Worm (Caenorhabditis elegans) whole organism, young adult: ENCODE data around the gene C34C12.9.

Experiments
- F23B12.7 ChIP-seq: sonication (generic microtip); optimal IDR thresholded peaks from 2 replicates; lab custom pipeline; 2017; ENCODE audit warnings: missing genetic modification characterization, mild to moderate bottlenecking, missing compliant biosample characterization, antibody characterized with exemption, moderate library complexity; ENCODE audit not compliant: insufficient read depth
- K11D2.4 ChIP-seq: fragments of 200-800 bp; sonication (Bioruptor generic); IDR thresholded peaks from 2 replicates; pipeline ENCODE4 v1.3.6; 2022; ENCODE audit warnings: missing genetic modification reagents, missing genetic modification characterization, missing compliant biosample characterization
- ama-1 ChIP-seq, 3 experiments: fragments of 150-350 bp in 1 of 3; sonication (generic microtip) in 2 of 3; optimal IDR thresholded peaks; 2 replicates each; lab custom pipeline; 2014 to 2018; ENCODE audit warnings: missing biosample characterization in 2 of 3, missing genetic modification characterization in 2 of 3, missing genetic modification reagents in 2 of 3
- aptf-2 ChIP-seq: fragments of 200-800 bp; sonication (Bioruptor generic); conservative IDR thresholded peaks from 2 replicates; pipeline ENCODE4 v1.3.6; 2022; ENCODE audit warnings: missing genetic modification reagents, missing genetic modification characterization, missing compliant biosample characterization
- ceh-40 ChIP-seq: fragments of 200-800 bp; sonication (Bioruptor generic); IDR thresholded peaks from 2 replicates; pipeline ENCODE4 v1.3.6; 2022; ENCODE audit warnings: missing genetic modification characterization, missing compliant biosample characterization
- nfya-1 ChIP-seq: sonication (generic microtip); optimal IDR thresholded peaks from 2 replicates; lab custom pipeline; 2017; ENCODE audit warnings: antibody characterized with exemption, missing compliant biosample characterization, missing genetic modification characterization, borderline replicate concordance; ENCODE audit not compliant: insufficient read depth
- pha-4 ChIP-seq: fragments of 150-350 bp; sonication (generic microtip); optimal IDR thresholded peaks from 2 replicates; lab custom pipeline; 2014; ENCODE audit warnings: missing biosample characterization, missing genetic modification reagents, missing genetic modification characterization
- snpc-4 ChIP-seq, 5 experiments: fragments of 150-350 bp in 1 of 5; sonication (generic microtip) in 4 of 5; optimal IDR thresholded peaks; 2 replicates each; lab custom pipeline; 2014 to 2018; ENCODE audit warnings: missing genetic modification characterization in 5 of 5, missing biosample characterization in 3 of 5, antibody characterized with exemption in 2 of 5, mild to moderate bottlenecking in 2 of 5, missing compliant biosample characterization in 2 of 5, missing genotype in 2 of 5, moderate library complexity in 2 of 5, missing genetic modification reagents in 1 of 5
- tlf-1 ChIP-seq: fragments of 200-800 bp; sonication (Bioruptor generic); optimal IDR thresholded peaks from 2 replicates; lab custom pipeline; 2018; ENCODE audit warnings: mild to moderate bottlenecking, missing genetic modification characterization, missing compliant biosample characterization
- unc-130 ChIP-seq: sonication (generic microtip); optimal IDR thresholded peaks from 2 replicates; lab custom pipeline; 2016; ENCODE audit warnings: missing genetic modification reagents, missing genetic modification characterization, missing compliant biosample characterization
- unc-62 ChIP-seq: fragments of 150-350 bp; optimal IDR thresholded peaks from 2 replicates; lab custom pipeline; 2014; ENCODE audit warnings: missing biosample characterization, missing genetic modification reagents, missing genetic modification characterization
- zfh-2 ChIP-seq: fragments of 200-800 bp; sonication (Bioruptor generic); conservative IDR thresholded peaks from 2 replicates; pipeline ENCODE4 v1.3.6; 2022; ENCODE audit warnings: missing genetic modification reagents, missing genetic modification characterization, missing compliant biosample characterization

- TF ChIP-seq K11D2.4 (GFP tag; lab: Robert Waterston, UW) (no peak), tlf-1 (GFP tag; lab: Kevin White, UChicago) (no peak), nfya-1 (tag; lab: Kevin White, UChicago) (no peak), ceh-40 (GFP tag; lab: Robert Waterston, UW) (no peak), unc-62 (GFP tag; lab: Kevin White, UChicago) (no peak), ama-1 (optimal IDR thresholded peaks at IDR 0.05; lab: Kevin White, UChicago) (no peak), ama-1 (GFP tag; optimal IDR thresholded peaks at IDR 0.05; lab: Kevin White, UChicago) (no peak), F23B12.7 (no peak), pha-4 (tag; lab: Kevin White, UChicago) (no peak), snpc-4 (GFP tag; optimal IDR thresholded peaks at IDR 0.05; lab: Kevin White, UChicago) (no peak), snpc-4 (tag; optimal IDR thresholded peaks at IDR 0.05; lab: Kevin White, UChicago) (no peak), unc-130 (no peak), zfh-2 (GFP tag; lab: Robert Waterston, UW) (no peak), aptf-2 (no peak)
These were observed 23.6 kb upstream of the C34C12.9 start, which contains the start of gene M01F1.9 for ce11 chrIII:3498957-3499356.
